Worm (Caenorhabditis elegans): ENCODE results near the gene mtss-1.

The mtss-1 gene

DNA sequence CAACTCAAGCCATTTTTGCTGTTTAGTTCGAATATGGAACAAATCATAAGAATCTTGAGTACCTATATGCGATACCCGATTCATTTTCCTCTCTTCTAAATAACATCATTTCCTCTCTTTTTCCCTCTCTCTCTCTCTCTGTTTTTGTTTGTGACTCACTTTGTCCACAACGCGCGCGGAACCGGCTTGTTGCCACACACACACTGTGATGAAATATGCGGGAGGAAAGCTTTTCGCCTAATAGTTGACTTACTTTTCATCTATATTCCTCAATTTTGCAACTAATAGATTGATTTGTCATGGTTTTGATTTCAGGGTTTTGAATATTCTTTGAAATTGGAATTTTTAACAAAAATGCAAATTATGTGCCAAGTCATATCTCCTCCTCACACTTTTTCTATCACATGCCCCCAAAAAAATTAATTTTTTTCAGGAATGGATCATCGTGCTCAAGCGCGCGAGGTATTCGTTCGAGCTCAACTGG, 48.3 kb upstream of the mtss-1 start, which contains the start of gene hipr-1:
Gene hipr-1, plus strand, starts transcription at position 434 of the 484 bp plus-strand sequence.
- TF ChIP-seq elt-1 (tag; optimal IDR thresholded peaks at IDR 0.05; ENCODE audit: borderline replicate concordance, insufficient read depth) (no peak), pha-4 (tag; optimal IDR thresholded peaks at IDR 0.05) (peak; percentile 54)

- TF ChIP-seq hlh-1 (tag; optimal IDR thresholded peaks at IDR 0.05) (no peak), ceh-39 (tag; optimal IDR thresholded peaks at IDR 0.05) (no peak), lin-13 (tag; optimal IDR thresholded peaks at IDR 0.05) (no peak), drap-1 (GFP tag; optimal IDR thresholded peaks at IDR 0.05) (no peak), bed-3 (GFP tag; optimal IDR thresholded peaks at IDR 0.05) (no peak), snpc-4 (tag; optimal IDR thresholded peaks at IDR 0.05) (no peak), ham-2 (GFP tag; optimal IDR thresholded peaks at IDR 0.05) (no peak), nhr-237 (tag; optimal IDR thresholded peaks at IDR 0.05) (no peak), lsy-2 (tag; optimal IDR thresholded peaks at IDR 0.05) (no peak), unc-62 (GFP tag; optimal IDR thresholded peaks at IDR 0.05) (no peak)
Measured at ce11 chrIII:8725224-8725623, 42.9 kb upstream of the mtss-1 start.

- TF ChIP-seq mep-1 (tag; optimal IDR thresholded peaks at IDR 0.05) (no peak), sptf-1 (tag; optimal IDR thresholded peaks at IDR 0.05) (no peak), nhr-237 (tag; optimal IDR thresholded peaks at IDR 0.05) (no peak), ceh-83 (GFP tag; optimal IDR thresholded peaks at IDR 0.05) (no peak), unc-120 (tag; optimal IDR thresholded peaks at IDR 0.05; ENCODE audit: poor library complexity, severe bottlenecking) (no peak), nhr-28 (tag; optimal IDR thresholded peaks at IDR 0.05) (no peak), pha-4 (tag; optimal IDR thresholded peaks at IDR 0.05) (no peak), ceh-39 (tag; optimal IDR thresholded peaks at IDR 0.05) (no peak), lin-13 (tag; optimal IDR thresholded peaks at IDR 0.05) (no peak), flh-1 (GFP tag; optimal IDR thresholded peaks at IDR 0.05) (no peak)
Measured at ce11 chrIII:8726019-8726894, 41.9 kb upstream of the mtss-1 start.

DNA sequence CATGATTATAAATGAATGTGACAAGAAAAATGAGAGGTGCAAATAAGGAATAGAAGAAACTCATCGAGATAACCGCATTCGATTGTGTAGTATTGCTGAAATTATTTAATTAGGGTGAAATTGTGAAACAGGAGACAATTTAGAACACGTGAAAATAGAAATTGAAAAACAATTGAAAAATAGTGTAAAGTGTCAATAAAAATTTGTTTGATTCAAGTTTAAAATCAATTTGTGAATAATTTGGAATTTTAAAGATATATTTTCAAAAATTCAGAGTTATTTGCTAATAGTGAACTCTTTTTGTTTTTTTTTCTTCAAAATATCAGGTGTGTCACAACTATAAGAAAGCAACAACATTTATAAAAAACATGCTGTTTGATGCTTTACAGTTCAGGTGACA, 36.8 kb upstream of the mtss-1 start, which contains the start of gene ZK370.4:
Gene ZK370.4, minus strand, starts transcription at position 101 of the 400 bp plus-strand sequence.
- no peak for TF ChIP-seq sptf-1 (tag; optimal IDR thresholded peaks at IDR 0.05)
- no peak for TF ChIP-seq mab-5 (tag; optimal IDR thresholded peaks at IDR 0.05)
- no peak for TF ChIP-seq unc-39 (tag; optimal IDR thresholded peaks at IDR 0.05)
- TF ChIP-seq nhr-237 (tag; optimal IDR thresholded peaks at IDR 0.05): no peak
- no peak for TF ChIP-seq pha-4 (tag; optimal IDR thresholded peaks at IDR 0.05)
- TF ChIP-seq nhr-28 (tag; optimal IDR thresholded peaks at IDR 0.05): no peak
- no peak for TF ChIP-seq cnd-1 (tag; optimal IDR thresholded peaks at IDR 0.05)
- no peak for TF ChIP-seq lin-32 (GFP tag; optimal IDR thresholded peaks at IDR 0.05)
- TF ChIP-seq lin-13 (tag; optimal IDR thresholded peaks at IDR 0.05): no peak

DNA sequence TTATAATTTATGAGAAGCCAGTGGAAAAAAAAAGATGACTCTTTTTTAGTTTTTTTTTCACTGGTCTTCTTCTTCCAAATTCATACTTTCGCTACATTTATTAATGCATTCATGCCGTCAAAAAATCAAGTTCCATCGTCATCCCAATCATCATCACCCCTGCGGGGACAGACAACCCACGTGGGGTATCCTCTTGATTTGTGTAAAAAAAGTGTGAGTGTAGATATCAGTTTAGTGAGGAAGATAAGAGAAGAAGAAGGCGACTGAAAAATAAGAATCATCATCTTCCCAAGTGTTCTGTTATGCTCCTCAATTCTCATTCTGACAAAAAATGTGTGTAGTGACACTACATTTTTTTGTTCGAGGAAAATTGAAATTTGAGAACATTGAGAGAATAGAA, 36.1 kb upstream of the mtss-1 start:
- no peak for TF ChIP-seq sem-2 (GFP tag; optimal IDR thresholded peaks at IDR 0.05)
- TF ChIP-seq unc-120 (tag; optimal IDR thresholded peaks at IDR 0.05; ENCODE audit: poor library complexity, severe bottlenecking): no peak
- TF ChIP-seq unc-62 (GFP tag; optimal IDR thresholded peaks at IDR 0.05): no peak
- no peak for TF ChIP-seq nhr-76 (tag; optimal IDR thresholded peaks at IDR 0.05)
- no peak for TF ChIP-seq zip-8 (tag; optimal IDR thresholded peaks at IDR 0.05)
- no peak for TF ChIP-seq mep-1 (tag; optimal IDR thresholded peaks at IDR 0.05)
- TF ChIP-seq elt-3 (tag; optimal IDR thresholded peaks at IDR 0.05): no peak
- TF ChIP-seq cnd-1 (tag; optimal IDR thresholded peaks at IDR 0.05): no peak
- TF ChIP-seq unc-39 (tag; optimal IDR thresholded peaks at IDR 0.05): no peak
- TF ChIP-seq nhr-28 (tag; optimal IDR thresholded peaks at IDR 0.05): no peak
- TF ChIP-seq mab-5 (tag; optimal IDR thresholded peaks at IDR 0.05): no peak
- TF ChIP-seq ham-2 (GFP tag; optimal IDR thresholded peaks at IDR 0.05): no peak
- TF ChIP-seq pha-4 (tag; optimal IDR thresholded peaks at IDR 0.05): no peak
- TF ChIP-seq lin-32 (GFP tag; optimal IDR thresholded peaks at IDR 0.05): no peak
- TF ChIP-seq tbx-8 (GFP tag; optimal IDR thresholded peaks at IDR 0.05): no peak

ce11 chrIII:8733237-8733636, 34.9 kb upstream of the mtss-1 start:
- no peak for TF ChIP-seq drap-1 (GFP tag; optimal IDR thresholded peaks at IDR 0.05)
- TF ChIP-seq pha-4 (tag; optimal IDR thresholded peaks at IDR 0.05): peak; percentile 87
- TF ChIP-seq lin-32 (GFP tag; optimal IDR thresholded peaks at IDR 0.05): no peak
